Fruit fly (Drosophila melanogaster) whole organism: ENCODE results near the gene CG31157.

Experiments
- CG8478 ChIP-seq: fragments of >200 bp; optimal IDR thresholded peaks from 2 replicates; lab custom pipeline; 2018; ENCODE audit warnings: inconsistent platforms
- pan ChIP-seq: fragments of >200 bp; optimal IDR thresholded peaks from 2 replicates; lab custom pipeline; 2017

- TF ChIP-seq pan (no peak), CG8478 (lab: Kevin White, UChicago) (no peak)
These were observed 5.8 kb upstream of the CG31157 start, which contains the start of gene CG11670 for dm6 chr3R:13041750-13042149.
